Worm (Caenorhabditis elegans) whole organism, midembryonic: ENCODE measurements around the gene acr-9.
A peak's percentile ranks its signal among the peaks of the same experiment; 100 is the strongest.

ENCODE experiments used
- T22C8.4 ChIP-seq: fragments of 200-800 bp; sonication (Bioruptor generic); IDR thresholded peaks from 2 replicates; pipeline ENCODE4 v1.3.6; 2022; ENCODE audit warnings: missing genetic modification characterization, missing compliant biosample characterization
- cog-1 ChIP-seq: sonication (generic microtip); optimal IDR thresholded peaks from 2 replicates; lab custom pipeline; 2016; ENCODE audit warnings: missing genetic modification characterization, missing compliant biosample characterization
- flt-1 ChIP-seq: fragments of 200-800 bp; sonication (Bioruptor generic); IDR thresholded peaks from 2 replicates; pipeline ENCODE4 v1.3.6; 2022; ENCODE audit warnings: missing genetic modification characterization, missing compliant biosample characterization
- klf-2 ChIP-seq: fragments of 200-800 bp; sonication (Bioruptor generic); conservative IDR thresholded peaks from 2 replicates; pipeline ENCODE4 v1.3.6; 2022; ENCODE audit warnings: missing genetic modification reagents, missing genetic modification characterization, missing compliant biosample characterization
- med-1 ChIP-seq: sonication (generic microtip); optimal IDR thresholded peaks from 2 replicates; lab custom pipeline; 2017; ENCODE audit warnings: missing genetic modification characterization, mild to moderate bottlenecking, missing compliant biosample characterization, antibody characterized with exemption, missing genetic modification reagents; ENCODE audit not compliant: insufficient read depth
- ref-1 ChIP-seq: fragments of 200-800 bp; sonication (Bioruptor generic); conservative IDR thresholded peaks from 2 replicates; pipeline ENCODE4 v1.3.6; 2022; ENCODE audit warnings: missing genetic modification reagents, missing genetic modification characterization, missing compliant biosample characterization
- tab-1 ChIP-seq: fragments of 200-800 bp; sonication (Bioruptor generic); IDR thresholded peaks from 2 replicates; pipeline ENCODE4 v1.3.6; 2022; ENCODE audit warnings: missing genetic modification characterization, missing compliant biosample characterization
- ztf-23 ChIP-seq: fragments of 200-800 bp; sonication (Bioruptor generic); IDR thresholded peaks from 2 replicates; pipeline ENCODE4 v1.3.6; 2022; ENCODE audit warnings: missing genetic modification reagents, missing genetic modification characterization, missing compliant biosample characterization
- ztf-29 ChIP-seq: fragments of 200-800 bp; sonication (Bioruptor generic); IDR thresholded peaks from 2 replicates; pipeline ENCODE4 v1.3.6; 2022; ENCODE audit warnings: missing genetic modification reagents, missing genetic modification characterization, missing compliant biosample characterization

Gene acr-9

DNA sequence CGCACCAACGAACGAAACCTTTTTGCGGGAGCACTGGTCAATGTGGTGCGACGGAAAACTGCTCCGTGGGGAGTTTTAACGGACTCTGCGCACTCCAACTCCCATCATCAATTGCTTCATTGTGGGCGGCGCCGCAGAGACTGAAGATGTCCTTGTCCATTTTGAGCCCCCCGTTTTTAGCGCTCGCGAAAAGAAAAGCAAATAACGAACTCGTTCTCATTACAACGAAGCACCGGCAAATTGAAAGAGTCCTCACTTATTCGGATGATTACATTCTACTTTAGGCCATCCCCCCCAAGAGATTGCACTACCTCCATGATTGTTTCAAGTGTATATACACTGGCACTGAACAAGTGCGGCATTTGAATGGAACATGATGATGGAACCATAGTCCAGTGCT, at the start of gene acr-9:
Gene acr-9, minus strand, starts transcription at position 101 of the 400 bp plus-strand sequence.
- TF ChIP-seq flt-1 (GFP tag; lab: Robert Waterston, UW) = no peak
- TF ChIP-seq tab-1 (GFP tag; lab: Robert Waterston, UW) = no peak
- no peak for TF ChIP-seq med-1
- no peak for TF ChIP-seq ztf-29
- TF ChIP-seq ref-1 (GFP tag; lab: Robert Waterston, UW) = no peak
- TF ChIP-seq cog-1 (tag; lab: Kevin White, UChicago) = no peak
- no peak for TF ChIP-seq T22C8.4 (GFP tag; lab: Robert Waterston, UW)
- no peak for TF ChIP-seq klf-2
- TF ChIP-seq ztf-23 (GFP tag; lab: Robert Waterston, UW) = no peak

DNA sequence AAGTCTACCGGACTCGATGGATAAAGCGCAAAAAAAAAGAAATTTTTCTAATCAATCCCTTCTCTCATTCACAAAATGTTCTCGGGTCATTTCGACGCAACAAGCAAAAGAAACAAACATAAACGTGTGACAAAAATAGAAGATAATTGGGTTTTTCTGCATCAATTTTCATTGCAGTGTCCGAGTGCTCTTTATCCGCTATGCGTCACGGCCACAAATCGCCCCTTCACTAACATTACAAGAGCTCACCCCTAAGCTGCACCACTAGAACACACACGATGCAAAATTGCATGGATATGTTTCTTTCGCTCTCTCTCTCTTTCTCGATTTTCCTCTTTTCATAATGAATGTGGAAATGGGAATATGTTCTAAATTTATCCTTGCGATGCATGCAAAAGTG, 49.5 kb upstream of the acr-9 start:
- TF ChIP-seq klf-2 (no peak), tab-1 (GFP tag; lab: Robert Waterston, UW) (no peak), cog-1 (tag; lab: Kevin White, UChicago) (no peak), T22C8.4 (GFP tag; lab: Robert Waterston, UW) (no peak), flt-1 (GFP tag; lab: Robert Waterston, UW) (no peak), ref-1 (GFP tag; lab: Robert Waterston, UW) (no peak), ztf-23 (GFP tag; lab: Robert Waterston, UW) (no peak), med-1 (no peak), ztf-29 (no peak)

DNA sequence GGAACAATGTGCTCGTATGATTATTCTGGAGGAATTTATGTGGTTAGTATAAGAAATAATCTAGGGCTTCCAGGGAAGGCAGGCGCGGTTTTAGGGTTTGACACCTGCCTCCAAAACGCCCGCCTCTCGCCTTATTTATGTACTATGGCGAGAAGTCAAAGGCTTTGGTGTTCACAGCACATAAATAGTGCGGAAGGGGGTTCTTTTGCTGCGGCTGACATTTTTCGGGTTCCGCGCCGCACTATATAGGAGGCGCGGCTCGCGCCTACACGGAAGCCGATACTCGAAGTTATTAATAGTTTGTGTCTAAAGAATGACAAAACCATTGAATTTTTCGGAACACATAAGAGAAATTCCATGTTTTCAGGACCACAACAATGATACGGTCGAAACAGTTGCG, 43.6 kb upstream of the acr-9 start:
- TF ChIP-seq klf-2 = no peak

DNA sequence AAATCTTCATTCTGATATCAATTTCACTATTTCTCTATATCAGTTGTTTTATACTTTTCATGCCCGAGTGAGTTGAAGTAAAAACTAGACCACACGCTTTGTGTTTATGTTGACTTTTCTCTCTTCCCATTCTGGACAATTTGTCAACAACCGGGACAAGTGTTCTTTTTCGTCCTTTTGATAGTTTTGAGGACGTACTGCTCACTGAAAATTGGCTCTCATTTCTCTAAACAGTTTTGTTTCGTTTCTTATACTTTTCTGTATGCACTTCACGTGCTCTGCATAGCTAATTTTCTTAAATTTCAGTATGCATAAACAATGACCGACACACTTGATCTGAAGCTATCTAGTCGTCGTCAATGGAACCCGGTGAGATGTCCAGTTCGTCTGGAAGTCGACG, 41.0 kb upstream of the acr-9 start, which contains the start of gene adm-2:
Gene adm-2, plus strand, starts transcription at position 301 of the 400 bp plus-strand sequence.
- no peak for TF ChIP-seq med-1
- TF ChIP-seq ztf-29 = no peak
- no peak for TF ChIP-seq klf-2
- no peak for TF ChIP-seq T22C8.4 (GFP tag; lab: Robert Waterston, UW)
- TF ChIP-seq cog-1 (tag; lab: Kevin White, UChicago) = no peak
- no peak for TF ChIP-seq ztf-23 (GFP tag; lab: Robert Waterston, UW)

DNA sequence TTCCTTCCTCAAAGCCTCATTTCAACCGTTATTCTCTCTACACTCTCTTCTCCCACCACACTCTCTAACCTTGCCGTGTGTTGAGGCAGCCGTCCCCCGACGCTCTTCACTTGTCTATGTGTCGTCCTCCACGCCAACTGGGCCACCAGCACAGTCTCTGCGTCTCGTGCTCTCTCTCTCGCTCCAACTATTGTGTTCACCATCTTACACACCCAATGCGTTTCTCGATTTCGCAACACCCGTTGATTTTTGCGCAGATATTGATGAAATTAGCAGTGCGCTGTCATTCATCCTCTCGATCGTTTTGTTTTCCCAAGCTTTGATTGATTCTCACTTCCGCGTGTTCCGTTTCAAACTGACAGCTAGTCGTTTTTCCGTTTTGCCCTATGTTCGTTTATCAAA, 40.4 kb upstream of the acr-9 start:
- TF ChIP-seq cog-1 (tag; lab: Kevin White, UChicago) = peak; percentile 75
- TF ChIP-seq med-1 = no peak

DNA sequence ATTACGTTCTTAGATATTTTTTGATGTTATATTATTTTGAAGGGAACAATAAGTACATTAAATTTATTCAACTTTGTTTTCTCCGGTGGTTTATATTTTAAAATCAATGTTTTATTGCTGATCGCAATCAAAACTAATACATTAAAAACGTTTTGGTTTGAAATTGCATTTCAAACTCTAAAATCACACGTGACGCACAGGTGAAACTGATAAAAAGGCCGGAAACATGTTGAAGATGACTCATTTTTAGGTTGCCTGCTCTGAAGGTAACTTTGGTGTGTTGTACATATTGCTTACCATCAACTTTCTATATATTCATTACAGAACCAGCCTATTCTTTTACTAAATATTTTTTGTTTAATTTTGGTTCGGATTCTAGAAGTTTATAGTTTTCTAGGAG, 39.0 kb upstream of the acr-9 start:
- TF ChIP-seq T22C8.4 (GFP tag; lab: Robert Waterston, UW) = no peak
- no peak for TF ChIP-seq ztf-29
- TF ChIP-seq ztf-23 (GFP tag; lab: Robert Waterston, UW) = no peak
- TF ChIP-seq klf-2 = no peak
- no peak for TF ChIP-seq flt-1 (GFP tag; lab: Robert Waterston, UW)
- no peak for TF ChIP-seq med-1
- no peak for TF ChIP-seq ref-1 (GFP tag; lab: Robert Waterston, UW)
- TF ChIP-seq tab-1 (GFP tag; lab: Robert Waterston, UW) = no peak
- TF ChIP-seq cog-1 (tag; lab: Kevin White, UChicago) = no peak

DNA sequence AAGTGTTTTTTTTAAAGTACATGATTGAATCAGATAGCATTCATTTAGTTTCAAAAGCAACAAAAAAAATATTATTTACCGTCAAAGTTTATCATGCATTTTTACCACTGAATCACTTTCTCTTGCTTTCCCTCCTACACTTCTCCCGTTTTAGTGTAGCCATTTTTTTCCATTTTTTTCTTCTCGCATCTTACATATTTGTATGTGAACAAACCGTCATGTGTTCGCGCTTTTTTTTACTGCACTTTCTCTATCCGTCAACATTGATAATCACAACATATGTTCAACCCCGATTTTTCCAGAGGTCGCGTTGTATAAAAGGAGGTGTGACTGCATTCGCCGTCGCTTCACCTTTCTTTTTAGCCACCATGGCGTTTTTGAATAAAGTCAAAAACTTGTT, 30.2 kb upstream of the acr-9 start, which contains the start of gene gck-4:
Gene gck-4, plus strand, starts transcription at position 301 of the 400 bp plus-strand sequence.
- TF ChIP-seq med-1 (no peak), tab-1 (GFP tag; lab: Robert Waterston, UW) (no peak), ztf-23 (GFP tag; lab: Robert Waterston, UW) (no peak), cog-1 (tag; lab: Kevin White, UChicago) (no peak), ztf-29 (no peak), ref-1 (GFP tag; lab: Robert Waterston, UW) (no peak), T22C8.4 (GFP tag; lab: Robert Waterston, UW) (no peak), flt-1 (GFP tag; lab: Robert Waterston, UW) (no peak), klf-2 (no peak)

DNA sequence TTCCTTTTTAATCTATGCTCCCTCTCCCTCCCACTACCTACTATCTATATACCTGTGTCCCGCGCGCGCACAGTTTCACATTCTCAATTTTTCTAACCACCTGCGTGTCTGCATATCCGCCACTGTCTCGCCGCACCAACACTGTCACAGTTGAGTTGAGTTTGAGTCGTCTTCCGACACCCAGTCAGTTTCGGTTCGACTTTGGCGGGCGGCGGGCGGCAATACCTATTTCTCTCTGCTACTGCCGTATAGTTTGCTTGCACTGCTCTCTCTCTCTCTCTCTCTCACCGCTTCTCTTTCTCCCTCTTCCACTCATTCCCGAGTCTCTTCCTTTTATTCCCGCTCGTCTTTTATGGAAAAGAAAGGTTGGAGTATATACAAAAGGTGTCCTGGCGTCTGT, 28.7 kb upstream of the acr-9 start:
- TF ChIP-seq cog-1 (tag; lab: Kevin White, UChicago) (no peak), klf-2 (no peak), ztf-23 (GFP tag; lab: Robert Waterston, UW) (no peak), flt-1 (GFP tag; lab: Robert Waterston, UW) (0 out of 2 replicates have a peak, but pooled peaks have one; percentile 7), med-1 (no peak), tab-1 (GFP tag; lab: Robert Waterston, UW) (no peak)

DNA sequence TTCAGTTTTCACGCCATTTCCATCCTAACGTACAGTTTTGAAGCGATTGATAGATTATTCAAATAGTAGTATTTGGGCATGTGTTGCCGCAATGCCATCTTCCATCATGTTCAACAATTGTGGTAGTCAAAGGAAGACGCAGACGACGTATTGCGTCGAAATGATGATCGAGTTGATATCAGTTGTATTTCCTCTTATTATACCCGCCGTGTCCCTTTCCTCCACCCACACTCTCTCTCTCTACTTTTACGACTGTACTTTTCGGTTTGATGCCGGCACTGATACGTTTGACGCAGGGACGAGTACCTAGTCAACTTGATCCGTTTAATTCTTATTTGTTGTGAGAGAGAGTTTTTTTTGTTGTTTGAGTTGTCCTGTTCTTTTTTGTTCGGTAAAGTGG, 25.9 kb upstream of the acr-9 start:
- TF ChIP-seq flt-1 (GFP tag; lab: Robert Waterston, UW) (no peak), ztf-29 (no peak), ref-1 (GFP tag; lab: Robert Waterston, UW) (no peak), tab-1 (GFP tag; lab: Robert Waterston, UW) (no peak), klf-2 (no peak), med-1 (no peak)

DNA sequence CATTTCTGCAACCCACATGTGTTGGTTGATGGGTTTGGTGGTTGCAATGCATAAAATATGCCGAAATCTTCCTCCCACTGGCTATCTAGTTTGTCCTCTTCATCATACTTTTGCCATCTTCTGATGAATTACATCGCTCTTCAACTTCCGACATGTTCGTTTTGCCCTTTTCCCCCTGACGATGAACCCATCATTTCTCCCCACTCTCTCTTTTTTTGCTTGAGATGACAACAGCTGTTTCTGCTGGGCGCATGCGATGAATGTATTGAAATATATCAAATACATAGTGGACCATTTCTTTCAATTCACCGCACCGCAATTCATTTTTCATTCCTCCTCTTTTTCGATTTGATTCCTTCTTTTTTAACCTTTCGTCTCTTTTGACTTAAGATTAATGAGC, 24.3 kb upstream of the acr-9 start:
- TF ChIP-seq T22C8.4 (GFP tag; lab: Robert Waterston, UW) (no peak), ztf-29 (no peak), med-1 (no peak), cog-1 (tag; lab: Kevin White, UChicago) (no peak), tab-1 (GFP tag; lab: Robert Waterston, UW) (no peak), klf-2 (no peak), flt-1 (GFP tag; lab: Robert Waterston, UW) (no peak), ztf-23 (GFP tag; lab: Robert Waterston, UW) (no peak), ref-1 (GFP tag; lab: Robert Waterston, UW) (no peak)

DNA sequence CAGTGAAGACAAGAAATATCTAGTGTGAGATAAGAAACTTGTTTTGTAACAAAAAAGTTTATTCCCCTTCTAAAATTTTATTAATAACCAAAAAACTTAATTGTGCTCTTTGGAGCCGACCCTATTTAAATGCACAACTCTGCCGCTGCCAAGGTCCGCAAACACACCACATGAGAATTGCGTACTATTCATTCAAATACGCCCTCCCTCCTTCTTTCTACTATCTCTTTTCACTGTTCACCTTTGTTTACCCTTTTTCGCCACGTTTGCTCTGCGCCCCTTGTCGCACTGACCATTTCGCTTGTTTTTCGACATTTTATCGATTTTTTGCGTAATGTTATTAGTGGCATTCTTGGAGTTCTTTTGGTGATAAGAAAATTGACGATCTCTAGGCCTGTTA, 22.9 kb upstream of the acr-9 start:
- TF ChIP-seq flt-1 (GFP tag; lab: Robert Waterston, UW) = 0 out of 2 replicates have a peak, but pooled peaks have one; percentile 46
- peak; percentile 9 for TF ChIP-seq cog-1 (tag; lab: Kevin White, UChicago)
- TF ChIP-seq ref-1 (GFP tag; lab: Robert Waterston, UW) = no peak
- TF ChIP-seq klf-2 = no peak
- TF ChIP-seq T22C8.4 (GFP tag; lab: Robert Waterston, UW) = peak; percentile 61
- TF ChIP-seq ztf-29 = no peak
